Worm (Caenorhabditis elegans): ENCODE measurements around the gene str-206.

DNA sequence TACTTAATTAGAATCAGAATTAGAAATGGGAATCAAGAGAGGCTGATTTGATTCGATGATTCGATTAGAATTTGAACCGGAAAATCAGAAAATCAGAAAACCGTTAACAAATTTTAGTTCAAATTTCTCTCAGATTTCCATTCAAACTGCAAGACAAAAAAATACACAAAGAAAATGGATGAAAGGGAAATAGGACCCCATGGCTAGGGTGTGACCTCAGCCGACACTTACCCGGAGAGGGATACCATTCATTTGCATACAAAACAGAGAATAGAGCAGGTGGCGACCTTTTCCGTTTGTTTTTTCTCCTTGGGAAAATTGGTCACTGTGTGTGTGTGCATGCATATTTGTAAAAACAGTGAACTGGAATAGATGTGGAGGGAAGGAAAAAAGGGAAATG lies 16.0 kb downstream of the str-206 start:
- TF ChIP-seq nhr-237 (tag; optimal IDR thresholded peaks at IDR 0.05) (no peak), skn-1 (tag; optimal IDR thresholded peaks at IDR 0.05) (no peak), nhr-23 (tag; optimal IDR thresholded peaks at IDR 0.05) (no peak), ztf-11 (tag; optimal IDR thresholded peaks at IDR 0.05) (no peak), nhr-25 (tag; optimal IDR thresholded peaks at IDR 0.05) (peak; percentile 15), ama-1 (optimal IDR thresholded peaks at IDR 0.05) (no peak), lin-13 (GFP tag; optimal IDR thresholded peaks at IDR 0.05) (no peak), mbf-1 (tag; optimal IDR thresholded peaks at IDR 0.05) (no peak), peb-1 (tag; optimal IDR thresholded peaks at IDR 0.05) (no peak), lsy-2 (tag; optimal IDR thresholded peaks at IDR 0.05) (no peak), nhr-12 (tag; optimal IDR thresholded peaks at IDR 0.05) (no peak)

All from whole organism, L2 larva.